Comparison of ENCODE assay signal across 1 worm cellular context in the genomic region with DNA sequence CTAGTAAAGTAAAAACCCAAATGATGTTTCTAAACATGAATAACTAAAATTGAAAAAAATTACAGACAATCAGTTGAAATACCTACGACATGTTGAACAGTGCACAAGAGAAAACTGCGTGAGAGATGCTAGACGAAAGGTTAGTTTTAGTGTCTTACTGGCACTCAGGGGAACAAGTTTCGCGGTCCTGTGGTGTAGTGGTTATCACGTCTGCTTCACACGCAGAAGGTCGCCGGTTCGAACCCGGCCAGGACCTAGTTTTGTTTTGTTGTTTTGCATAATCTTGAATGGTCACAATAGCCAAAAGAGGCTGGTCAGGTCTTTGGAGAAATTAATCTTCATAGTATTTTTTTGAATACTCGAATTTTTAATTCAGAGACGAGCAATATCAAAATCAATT.
TF ChIP-seq lines count a peak whose summit lies in the region.

No protein-coding gene starts in this region.

TF ChIP-seq in whole organism, L4 larva, 104 proteins besides CTCF, POLR2A, EP300 and RAD21 (continued from another document):
- TF ChIP-seq daf-19 (GFP tag; conservative IDR thresholded peaks at IDR 0.05; lab: Robert Waterston, UW) (peak; percentile 74; the same call in 1 of the 2 replicates), rbr-2 (tag; optimal IDR thresholded peaks at IDR 0.05; lab: Kevin White, UChicago) (peak; percentile 55), mdt-29 (GFP tag; IDR thresholded peaks at IDR 0.05; lab: Robert Waterston, UW) (peak; percentile 61; the same call in 1 of the 2 replicates), F26F4.8 (GFP tag; conservative IDR thresholded peaks at IDR 0.05; lab: Robert Waterston, UW) (peak; percentile 87; the same call in 1 of the 2 replicates), Y48G9A.11 (GFP tag; IDR thresholded peaks at IDR 0.05; lab: Robert Waterston, UW) (peak; percentile 60; the same call in 1 of the 2 replicates), lin-1 (GFP tag; IDR thresholded peaks at IDR 0.05; lab: Robert Waterston, UW) (peak; percentile 88), lin-38 (GFP tag; IDR thresholded peaks at IDR 0.05; lab: Robert Waterston, UW) (peak; percentile 78), nhr-41 (GFP tag; IDR thresholded peaks at IDR 0.05; lab: Robert Waterston, UW) (peak; percentile 70), F49E8.2 (tag; optimal IDR thresholded peaks at IDR 0.05; lab: Kevin White, UChicago; ENCODE audit: borderline replicate concordance) (peak; percentile 36), Y5F2A.4 (GFP tag; optimal IDR thresholded peaks at IDR 0.05; lab: Kevin White, UChicago) (peak; percentile 13), mes-2 (tag; optimal IDR thresholded peaks at IDR 0.05; lab: Kevin White, UChicago; ENCODE audit: poor library complexity, severe bottlenecking) (peak; percentile 71), mxl-2 (GFP tag; conservative IDR thresholded peaks at IDR 0.05; lab: Robert Waterston, UW) (no peak), madf-5 (GFP tag; IDR thresholded peaks at IDR 0.05; lab: Robert Waterston, UW) (peak; percentile 81 to 84; a peak in 3 of 4 replicates), nhr-48 (tag; optimal IDR thresholded peaks at IDR 0.05; lab: Kevin White, UChicago) (peak; percentile 6), nhr-102 (tag; optimal IDR thresholded peaks at IDR 0.05; lab: Kevin White, UChicago) (peak; percentile 43), hlh-30 (tag; optimal IDR thresholded peaks at IDR 0.05; lab: Kevin White, UChicago; ENCODE audit: insufficient read depth) (peak; percentile 36), cey-2 (tag; optimal IDR thresholded peaks at IDR 0.05; lab: Kevin White, UChicago; ENCODE audit: borderline replicate concordance, insufficient read depth) (no peak), ceh-20 (GFP tag; IDR thresholded peaks at IDR 0.05; lab: Robert Waterston, UW) (0 out of 2 replicates have a peak, but pooled peaks have one; percentile 24), ceh-82 (tag; optimal IDR thresholded peaks at IDR 0.05; lab: Kevin White, UChicago) (no peak), ama-1 (optimal IDR thresholded peaks at IDR 0.05; lab: Kevin White, UChicago) (no peak), zfp-2 (tag; optimal IDR thresholded peaks at IDR 0.05; lab: Kevin White, UChicago) (no peak), lim-7 (GFP tag; IDR thresholded peaks at IDR 0.05; lab: Robert Waterston, UW) (peak; percentile 93), arid-1 (GFP tag; conservative IDR thresholded peaks at IDR 0.05; lab: Robert Waterston, UW) (peak; percentile 93), lin-13 (GFP tag; optimal IDR thresholded peaks at IDR 0.05; lab: Kevin White, UChicago) (peak; percentile 12), Y75B8A.6 (GFP tag; IDR thresholded peaks at IDR 0.05; lab: Robert Waterston, UW) (peak; percentile 84), dpl-1 (GFP tag; optimal IDR thresholded peaks at IDR 0.05; lab: Kevin White, UChicago) (peak; percentile 32), unc-62 (GFP tag; optimal IDR thresholded peaks at IDR 0.05 in 1 of 2; lab: Kevin White, UChicago) (no peak), unc-62 (tag; optimal IDR thresholded peaks at IDR 0.05; lab: Kevin White, UChicago) (no peak), nhr-237 (tag; optimal IDR thresholded peaks at IDR 0.05; lab: Kevin White, UChicago) (no peak), lin-29 (GFP tag; IDR thresholded peaks at IDR 0.05; lab: Robert Waterston, UW) (peak; percentile 24; the same call in 1 of the 2 replicates), Y105C5A.15 (GFP tag; IDR thresholded peaks at IDR 0.05; lab: Robert Waterston, UW) (peak; percentile 88), zfp-3 (GFP tag; conservative IDR thresholded peaks at IDR 0.05; lab: Robert Waterston, UW) (peak; percentile 67; the same call in 1 of the 2 replicates), spr-1 (tag; optimal IDR thresholded peaks at IDR 0.05; lab: Kevin White, UChicago) (peak; percentile 54), dmd-6 (GFP tag; IDR thresholded peaks at IDR 0.05; lab: Robert Waterston, UW) (peak; percentile 55), dmd-9 (GFP tag; IDR thresholded peaks at IDR 0.05; lab: Robert Waterston, UW) (peak; percentile 61; the same call in 1 of the 2 replicates), lin-39 (tag; optimal IDR thresholded peaks at IDR 0.05; lab: Kevin White, UChicago) (no peak), aly-2 (tag; optimal IDR thresholded peaks at IDR 0.05; lab: Kevin White, UChicago) (no peak), T20F7.1 (GFP tag; optimal IDR thresholded peaks at IDR 0.05; lab: Kevin White, UChicago) (no peak), daf-16 (GFP tag; optimal IDR thresholded peaks at IDR 0.05; lab: Kevin White, UChicago) (peak; percentile 12 to 83), daf-16 (tag; optimal IDR thresholded peaks at IDR 0.05; lab: Kevin White, UChicago) (peak; percentile 55), tra-1 (GFP tag; IDR thresholded peaks at IDR 0.05; lab: Robert Waterston, UW) (peak; percentile 69; the same call in 1 of the 2 replicates), ctbp-1 (GFP tag; IDR thresholded peaks at IDR 0.05; lab: Robert Waterston, UW) (peak; percentile 66; the same call in 1 of the 2 replicates), pha-4 (GFP tag; IDR thresholded peaks at IDR 0.05; lab: Robert Waterston, UW) (peak; percentile 87; the same call in 1 of the 2 replicates), pha-4 (tag; optimal IDR thresholded peaks at IDR 0.05; lab: Kevin White, UChicago) (no peak), zip-11 (GFP tag; IDR thresholded peaks at IDR 0.05; lab: Robert Waterston, UW) (0 out of 2 replicates have a peak, but pooled peaks have one; percentile 41), nhr-6 (tag; optimal IDR thresholded peaks at IDR 0.05; lab: Kevin White, UChicago) (no peak)
TF ChIP-seq in whole organism, L4 larva: peak in this region for 54.
